Worm (Caenorhabditis elegans) whole organism, L1 larva: ENCODE measurements around the gene tos-1.

Experiments used
- ceh-8 ChIP-seq: fragments of 200-800 bp; sonication (Bioruptor generic); optimal IDR thresholded peaks from 2 replicates; lab custom pipeline; 2018; ENCODE audit warnings: mild to moderate bottlenecking, missing genetic modification characterization, moderate library complexity, missing compliant biosample characterization
- ceh-82 ChIP-seq, 3 experiments: fragments of 150-350 bp in 1 of 3; sonication (generic microtip) in 2 of 3; optimal IDR thresholded peaks; 2 replicates each; lab custom pipeline; 2014 to 2017; ENCODE audit warnings: missing biosample characterization in 3 of 3, missing genetic modification characterization in 3 of 3
- lin-13 ChIP-seq: fragments of 150-350 bp; optimal IDR thresholded peaks from 2 replicates; lab custom pipeline; 2014; ENCODE audit warnings: missing biosample characterization, missing genetic modification reagents, missing genetic modification characterization
- mep-1 ChIP-seq: fragments of 150-350 bp; optimal IDR thresholded peaks from 2 replicates; lab custom pipeline; 2014; ENCODE audit warnings: missing biosample characterization, missing genetic modification characterization
- nhr-28 ChIP-seq: fragments of 150-350 bp; optimal IDR thresholded peaks from 2 replicates; lab custom pipeline; 2014; ENCODE audit warnings: missing biosample characterization, missing genetic modification characterization
- nhr-77 ChIP-seq: fragments of 150-350 bp; optimal IDR thresholded peaks from 2 replicates; lab custom pipeline; 2014; ENCODE audit warnings: missing biosample characterization, missing genetic modification characterization
- unc-62 ChIP-seq: fragments of 150-350 bp; optimal IDR thresholded peaks from 2 replicates; lab custom pipeline; 2014; ENCODE audit warnings: missing biosample characterization, missing genetic modification reagents, missing genetic modification characterization

DNA sequence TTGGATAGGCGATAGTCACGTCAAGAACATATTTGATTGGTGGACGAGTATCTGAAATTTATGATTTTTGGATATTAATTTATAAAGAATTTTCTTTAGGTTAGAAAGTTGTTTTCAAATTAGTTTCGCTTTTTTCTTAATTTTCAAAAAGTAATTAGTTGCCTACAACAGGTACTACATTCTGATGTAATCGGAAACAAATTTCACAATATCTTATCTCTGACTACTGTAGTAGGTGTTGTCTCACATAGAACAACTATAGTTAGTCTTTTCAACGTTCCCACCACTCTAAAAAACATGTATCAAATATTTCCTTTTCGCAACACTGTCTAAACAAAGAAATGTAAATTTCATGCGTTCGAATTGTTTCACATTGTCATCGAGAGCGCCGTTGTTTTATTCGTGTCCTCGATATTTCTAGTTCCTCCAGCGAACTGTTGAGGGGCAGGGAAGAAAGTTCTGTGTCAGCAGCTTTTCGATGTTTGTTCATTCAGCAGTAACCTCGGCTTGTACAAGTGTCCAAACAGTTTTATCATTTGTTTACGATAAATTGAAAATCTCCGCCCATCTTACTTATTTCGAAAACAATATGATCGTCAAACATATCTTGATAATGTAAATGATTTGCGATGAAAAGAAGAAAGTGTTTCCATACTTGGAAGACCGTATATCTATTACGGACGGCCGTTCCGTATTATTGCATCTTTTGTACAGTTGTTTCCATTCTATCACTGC lies 14.6 kb downstream of the tos-1 start:
- TF ChIP-seq ceh-82 (tag; optimal IDR thresholded peaks at IDR 0.05; lab: Kevin White, UChicago) (no peak), mep-1 (tag; lab: Kevin White, UChicago) (no peak), lin-13 (GFP tag; lab: Kevin White, UChicago) (no peak), unc-62 (GFP tag; lab: Kevin White, UChicago) (no peak), nhr-77 (tag; lab: Kevin White, UChicago) (no peak), ceh-8 (GFP tag; lab: Kevin White, UChicago) (no peak), nhr-28 (tag; lab: Kevin White, UChicago) (no peak)
